Fruit fly (Drosophila melanogaster) whole organism, prepupa: ENCODE data around the gene CG5421.

Experiments
- Blimp-1 ChIP-seq: fragments of 200-800 bp; sonication (Bioruptor generic); optimal IDR thresholded peaks from 3 replicates; lab custom pipeline; 2017; ENCODE audit warnings: missing biosample characterization, missing genetic modification characterization, mild to moderate bottlenecking, moderate library complexity, missing genetic modification reagents
- CG10631 ChIP-seq: fragments of 200-800 bp; sonication (Bioruptor generic); optimal IDR thresholded peaks from 2 replicates; lab custom pipeline; 2016; ENCODE audit warnings: missing biosample characterization, missing genetic modification characterization
- CG10669 ChIP-seq: fragments of 200-800 bp; sonication (Bioruptor generic); optimal IDR thresholded peaks from 3 replicates; lab custom pipeline; 2018; ENCODE audit warnings: missing biosample characterization, mild to moderate bottlenecking, missing genetic modification characterization, moderate library complexity
- CG11294 ChIP-seq: fragments of 200-800 bp; sonication (Bioruptor generic); IDR thresholded peaks from 2 replicates; pipeline ENCODE4 v1.3.6; 2022; ENCODE audit warnings: missing biosample characterization, missing genetic modification characterization
- CG11762 ChIP-seq: fragments of 200-800 bp; sonication (Bioruptor generic); optimal IDR thresholded peaks from 3 replicates; lab custom pipeline; 2016; ENCODE audit warnings: missing biosample characterization, missing genetic modification characterization; ENCODE audit not compliant: insufficient read depth
- CG15336 ChIP-seq: fragments of 200-800 bp; sonication (Bioruptor generic); IDR thresholded peaks from 2 replicates; pipeline ENCODE4 v1.3.6; 2022; ENCODE audit warnings: missing biosample characterization, missing genetic modification characterization
- CG16779 ChIP-seq: fragments of 200-800 bp; sonication (Bioruptor generic); optimal IDR thresholded peaks from 3 replicates; lab custom pipeline; 2017; ENCODE audit warnings: missing biosample characterization, mild to moderate bottlenecking, missing genetic modification characterization
- CG3032 ChIP-seq: fragments of 200-800 bp; optimal IDR thresholded peaks from 2 replicates; lab custom pipeline; 2019; ENCODE audit warnings: missing biosample characterization, mild to moderate bottlenecking, missing genetic modification characterization, moderate library complexity
- CG32006 ChIP-seq: fragments of 200-800 bp; sonication (Bioruptor generic); optimal IDR thresholded peaks from 3 replicates; lab custom pipeline; 2017; ENCODE audit warnings: missing biosample characterization, mild to moderate bottlenecking, missing genetic modification characterization
- CG34406 ChIP-seq: fragments of 200-800 bp; sonication (Bioruptor generic); optimal IDR thresholded peaks from 3 replicates; lab custom pipeline; 2016; ENCODE audit warnings: missing biosample characterization, missing genetic modification characterization
- CG3919 ChIP-seq: fragments of 200-800 bp; sonication (Bioruptor generic); optimal IDR thresholded peaks from 3 replicates; lab custom pipeline; 2016; ENCODE audit warnings: missing biosample characterization, missing genetic modification characterization
- CG4318 ChIP-seq: fragments of 200-800 bp; sonication (Bioruptor generic); optimal IDR thresholded peaks from 3 replicates; lab custom pipeline; 2017; ENCODE audit warnings: missing biosample characterization, mild to moderate bottlenecking, missing genetic modification characterization
- CG6163 ChIP-seq: fragments of 200-800 bp; sonication (Bioruptor generic); IDR thresholded peaks from 3 replicates; pipeline ENCODE4 v1.3.6; 2022; ENCODE audit warnings: missing biosample characterization, missing genetic modification characterization
- CG6276 ChIP-seq: fragments of 200-800 bp; sonication (Bioruptor generic); optimal IDR thresholded peaks from 2 replicates; lab custom pipeline; 2017; ENCODE audit warnings: missing biosample characterization, mild to moderate bottlenecking, missing genetic modification characterization
- CG6792 ChIP-seq: fragments of 200-800 bp; sonication (Bioruptor generic); optimal IDR thresholded peaks from 3 replicates; lab custom pipeline; 2016; ENCODE audit warnings: missing biosample characterization, missing genetic modification characterization
- CG6808 ChIP-seq: fragments of 200-800 bp; sonication (Bioruptor generic); optimal IDR thresholded peaks from 3 replicates; lab custom pipeline; 2017; ENCODE audit warnings: missing biosample characterization, missing genetic modification characterization, mild to moderate bottlenecking, moderate library complexity, missing genetic modification reagents
- CG6854 ChIP-seq: fragments of 200-800 bp; sonication (Bioruptor generic); optimal IDR thresholded peaks from 2 replicates; lab custom pipeline; 2017; ENCODE audit warnings: missing biosample characterization, mild to moderate bottlenecking, missing genetic modification characterization
- CG8119 ChIP-seq: fragments of 200-800 bp; sonication (Bioruptor generic); IDR thresholded peaks from 3 replicates; pipeline ENCODE4 v1.3.6; 2022; ENCODE audit warnings: missing biosample characterization, missing genetic modification characterization
- CG8632 ChIP-seq: fragments of 200-800 bp; sonication (Bioruptor generic); optimal IDR thresholded peaks from 3 replicates; lab custom pipeline; 2016; ENCODE audit warnings: missing biosample characterization, missing genetic modification characterization
- Eip75B ChIP-seq: fragments of 200-800 bp; sonication (Bioruptor generic); optimal IDR thresholded peaks from 3 replicates; lab custom pipeline; 2016; ENCODE audit warnings: missing biosample characterization, missing genetic modification characterization
- Eip78C ChIP-seq: fragments of 200-800 bp; sonication (Bioruptor generic); peaks from one replicate; lab custom pipeline; 2016; ENCODE audit warnings: missing biosample characterization, missing genetic modification characterization
- Eip93F ChIP-seq: fragments of 200-800 bp; sonication (Bioruptor generic); optimal IDR thresholded peaks from 2 replicates; lab custom pipeline; 2016; ENCODE audit warnings: missing biosample characterization, mild to moderate bottlenecking, missing genetic modification characterization
- Gug ChIP-seq: fragments of 200-800 bp; sonication (Bioruptor generic); IDR thresholded peaks from 2 replicates; pipeline ENCODE4 v1.3.6; 2022; ENCODE audit warnings: missing biosample characterization, missing genetic modification characterization
- Hr38 ChIP-seq: sonication (Bioruptor generic); optimal IDR thresholded peaks from 2 replicates; lab custom pipeline; 2016; ENCODE audit warnings: missing biosample characterization, missing genetic modification characterization
- Hr39 ChIP-seq: fragments of 200-800 bp; sonication (Bioruptor generic); optimal IDR thresholded peaks from 2 replicates; lab custom pipeline; 2016; ENCODE audit warnings: missing biosample characterization, missing genetic modification characterization
- Hr4 ChIP-seq: fragments of 200-800 bp; sonication (Bioruptor generic); optimal IDR thresholded peaks from 3 replicates; lab custom pipeline; 2016; ENCODE audit warnings: missing biosample characterization, missing genetic modification characterization
- Lpt ChIP-seq: fragments of 200-800 bp; sonication (Bioruptor generic); optimal IDR thresholded peaks from 3 replicates; lab custom pipeline; 2016; ENCODE audit warnings: missing biosample characterization, missing genetic modification characterization
- OdsH ChIP-seq: fragments of 200-800 bp; sonication (Bioruptor generic); optimal IDR thresholded peaks from 3 replicates; lab custom pipeline; 2016; ENCODE audit warnings: missing biosample characterization, missing genetic modification characterization
- Smox ChIP-seq: fragments of 200-800 bp; sonication (Bioruptor generic); optimal IDR thresholded peaks from 3 replicates; lab custom pipeline; 2016; ENCODE audit warnings: missing biosample characterization, missing genetic modification characterization
- Sox102F ChIP-seq: fragments of 200-800 bp; sonication (Bioruptor generic); optimal IDR thresholded peaks from 2 replicates; lab custom pipeline; 2016; ENCODE audit warnings: missing biosample characterization, mild to moderate bottlenecking, missing genetic modification characterization
- Sox14 ChIP-seq: fragments of 200-800 bp; sonication (Bioruptor generic); optimal IDR thresholded peaks from 3 replicates; lab custom pipeline; 2016; ENCODE audit warnings: missing biosample characterization, missing genetic modification characterization
- acj6 ChIP-seq: fragments of 200-800 bp; sonication (Bioruptor generic); optimal IDR thresholded peaks from 3 replicates; lab custom pipeline; 2016; ENCODE audit warnings: missing biosample characterization, missing genetic modification characterization
- cyc ChIP-seq: fragments of 200-800 bp; sonication (Bioruptor generic); optimal IDR thresholded peaks from 3 replicates; lab custom pipeline; 2016; ENCODE audit warnings: missing biosample characterization, missing genetic modification characterization
- eg ChIP-seq: fragments of 200-800 bp; sonication (Bioruptor generic); IDR thresholded peaks from 3 replicates; pipeline ENCODE4 v1.3.6; 2022; ENCODE audit warnings: missing biosample characterization, missing genetic modification characterization
- esn ChIP-seq: fragments of 200-800 bp; sonication (Bioruptor generic); optimal IDR thresholded peaks from 2 replicates; lab custom pipeline; 2016; ENCODE audit warnings: missing biosample characterization, mild to moderate bottlenecking, missing genetic modification characterization, moderate library complexity
- fd59A ChIP-seq: fragments of 200-800 bp; sonication (Bioruptor generic); optimal IDR thresholded peaks from 2 replicates; lab custom pipeline; 2017; ENCODE audit warnings: missing biosample characterization, mild to moderate bottlenecking, missing genetic modification characterization, missing genetic modification reagents
- fd85E ChIP-seq: fragments of 200-800 bp; sonication (Bioruptor generic); optimal IDR thresholded peaks from 3 replicates; lab custom pipeline; 2016; ENCODE audit warnings: missing biosample characterization, missing genetic modification characterization
- fkh ChIP-seq: fragments of 200-800 bp; sonication (Bioruptor generic); optimal IDR thresholded peaks from 3 replicates; lab custom pipeline; 2017; ENCODE audit warnings: missing biosample characterization, mild to moderate bottlenecking, missing genetic modification characterization, moderate library complexity
- lz ChIP-seq: fragments of 200-800 bp; sonication (Bioruptor generic); optimal IDR thresholded peaks from 3 replicates; lab custom pipeline; 2016; ENCODE audit warnings: missing biosample characterization, missing genetic modification characterization
- pdm3 ChIP-seq: fragments of 200-800 bp; sonication (Bioruptor generic); optimal IDR thresholded peaks from 3 replicates; lab custom pipeline; 2016; ENCODE audit warnings: missing biosample characterization, missing genetic modification characterization
- salr ChIP-seq, 2 experiments: fragments of 200-800 bp; sonication (Bioruptor generic); optimal IDR thresholded peaks; 3 replicates each; lab custom pipeline; 2016 to 2018; ENCODE audit warnings: missing biosample characterization in 2 of 2, missing genetic modification characterization in 2 of 2, mild to moderate bottlenecking in 1 of 2
- svp ChIP-seq: fragments of 200-800 bp; sonication (Bioruptor generic); peaks from one replicate; lab custom pipeline; 2016; ENCODE audit warnings: missing biosample characterization, missing genetic modification characterization
- vri ChIP-seq: fragments of 200-800 bp; sonication (Bioruptor generic); optimal IDR thresholded peaks from 3 replicates; lab custom pipeline; 2016; ENCODE audit warnings: missing biosample characterization, mild to moderate bottlenecking, missing genetic modification characterization

CG5421 gene

DNA sequence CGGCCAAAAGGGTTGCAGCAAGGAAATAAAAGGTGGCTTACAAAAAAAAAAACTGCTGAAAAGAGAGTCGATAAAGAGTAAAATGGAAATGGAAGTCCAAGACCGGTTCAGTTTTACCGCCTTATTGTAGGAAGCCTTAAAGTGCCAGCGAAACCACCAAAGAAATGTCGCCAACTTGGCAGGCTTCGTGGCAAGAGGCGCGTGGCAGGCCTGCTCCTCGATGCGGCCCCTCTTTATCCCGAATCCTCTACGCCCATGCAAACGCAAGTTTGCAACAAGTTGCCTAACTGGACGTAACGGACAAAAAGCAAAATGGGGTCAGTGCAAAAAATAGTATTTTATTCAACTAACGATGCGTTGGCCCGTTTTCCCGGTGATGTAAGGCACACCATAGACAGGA, 32.9 kb upstream of the CG5421 start:
- 0 out of 3 replicates have a peak, but pooled peaks have one; percentile 19 for TF ChIP-seq CG8119 (GFP tag; lab: Robert Waterston, UW)
- peak; percentile 15 for TF ChIP-seq Eip78C (GFP tag; lab: Kevin White, UChicago)
- TF ChIP-seq CG8632 (GFP tag; lab: Kevin White, UChicago), result no peak
- TF ChIP-seq Gug (GFP tag; lab: Robert Waterston, UW), result no peak
- no peak for TF ChIP-seq CG6792
- 0 out of 2 replicates have a peak, but pooled peaks have one; percentile 16 for TF ChIP-seq CG15336
- 0 out of 3 replicates have a peak, but pooled peaks have one; percentile 57 for TF ChIP-seq CG6163 (GFP tag; lab: Robert Waterston, UW)
- TF ChIP-seq cyc, result no peak
- TF ChIP-seq CG11294, result no peak
- no peak for TF ChIP-seq Hr4 (GFP tag; lab: Kevin White, UChicago)
- TF ChIP-seq CG3919, result peak; percentile 4
- TF ChIP-seq Sox102F (GFP tag; lab: Kevin White, UChicago), result no peak
- TF ChIP-seq Hr38 (GFP tag; lab: Kevin White, UChicago), result no peak

DNA sequence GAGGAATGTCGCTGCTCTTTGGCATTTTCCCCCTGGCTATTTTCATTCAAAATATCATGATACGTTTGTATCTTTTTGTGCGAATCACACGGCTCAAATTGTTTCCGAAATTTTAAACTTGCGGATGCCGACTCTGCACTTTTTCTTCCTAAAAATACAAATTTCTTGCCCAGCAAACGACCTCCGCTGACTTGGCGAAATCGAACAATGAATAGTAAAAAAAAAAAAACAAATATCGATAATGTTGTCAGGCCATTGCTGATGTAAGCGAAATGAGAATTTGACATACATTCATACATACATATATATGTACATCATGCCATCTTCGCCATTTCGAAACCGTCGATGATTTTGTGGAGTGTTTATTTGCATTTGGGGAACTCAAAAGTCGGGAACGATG, 32.1 kb upstream of the CG5421 start:
- TF ChIP-seq CG6163 (GFP tag; lab: Robert Waterston, UW) (0 out of 3 replicates have a peak, but pooled peaks have one; percentile 14), Smox (no peak)

- no peak for TF ChIP-seq CG10669 (GFP tag; lab: Kevin White, UChicago)
- no peak for TF ChIP-seq CG8119 (GFP tag; lab: Robert Waterston, UW)
- no peak for TF ChIP-seq Lpt (GFP tag; lab: Kevin White, UChicago)
- TF ChIP-seq Eip78C (GFP tag; lab: Kevin White, UChicago), result peak; percentile 18
- peak; percentile 36 for TF ChIP-seq Eip93F
- TF ChIP-seq CG32006 (GFP tag; lab: Kevin White, UChicago), result no peak
- no peak for TF ChIP-seq cyc
- TF ChIP-seq CG34406 (GFP tag; lab: Kevin White, UChicago), result no peak
- no peak for TF ChIP-seq Hr4 (GFP tag; lab: Kevin White, UChicago)
- TF ChIP-seq eg (GFP tag; lab: Robert Waterston, UW), result no peak
- TF ChIP-seq Blimp-1 (GFP tag; lab: Kevin White, UChicago), result peak; percentile 51
- no peak for TF ChIP-seq CG6808 (GFP tag; lab: Kevin White, UChicago)
- no peak for TF ChIP-seq Hr39 (GFP tag; lab: Kevin White, UChicago)
- TF ChIP-seq, all 60 proteins: peak for 3
These were observed 30.6 kb upstream of the CG5421 start for dm6 chr2L:12478494-12478893.

dm6 chr2L:12476115-12476514, 28.2 kb upstream of the CG5421 start:
- peak; percentile 28 for TF ChIP-seq vri
- no peak for TF ChIP-seq Hr38 (GFP tag; lab: Kevin White, UChicago)
- TF ChIP-seq eg (GFP tag; lab: Robert Waterston, UW), result no peak
- TF ChIP-seq esn, result no peak
- TF ChIP-seq CG6276 (GFP tag; lab: Kevin White, UChicago), result no peak

DNA sequence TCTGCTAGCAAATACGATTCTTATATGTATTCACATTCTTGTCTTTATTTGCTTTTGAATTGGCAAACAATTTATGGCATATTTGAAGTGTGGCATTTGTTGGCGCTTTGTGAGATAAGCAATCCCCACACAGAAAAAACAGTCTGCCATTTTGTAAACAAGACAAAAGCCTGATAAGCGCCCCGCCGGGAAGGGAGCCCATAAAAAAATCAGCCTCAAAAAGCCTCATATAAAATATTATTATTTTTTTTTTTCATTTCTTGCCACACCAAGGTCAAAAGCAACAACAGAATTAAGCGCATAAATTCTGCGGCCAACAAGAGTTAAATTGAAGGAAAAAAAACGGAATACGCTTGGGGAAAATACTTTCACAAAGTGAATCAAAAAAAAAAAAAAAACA, 27.4 kb upstream of the CG5421 start:
- TF ChIP-seq Sox14 (GFP tag; lab: Kevin White, UChicago), result peak; percentile 46
- TF ChIP-seq Hr39 (GFP tag; lab: Kevin White, UChicago), result no peak
- no peak for TF ChIP-seq acj6 (GFP tag; lab: Kevin White, UChicago)
- no peak for TF ChIP-seq OdsH (GFP tag; lab: Kevin White, UChicago)
- peak in 1 of 2 experiments; percentile 0 for TF ChIP-seq salr (GFP tag; optimal IDR thresholded peaks at IDR 0.05; lab: Kevin White, UChicago)
- TF ChIP-seq fd59A (GFP tag; lab: Kevin White, UChicago), result no peak
- TF ChIP-seq CG3919, result no peak
- no peak for TF ChIP-seq lz
- no peak for TF ChIP-seq fd85E (GFP tag; lab: Kevin White, UChicago)
- TF ChIP-seq Eip93F, result peak; percentile 77
- no peak for TF ChIP-seq CG11762 (GFP tag; lab: Kevin White, UChicago)
- no peak for TF ChIP-seq Lpt (GFP tag; lab: Kevin White, UChicago)
- no peak for TF ChIP-seq CG4318 (GFP tag; lab: Kevin White, UChicago)
- TF ChIP-seq CG6276 (GFP tag; lab: Kevin White, UChicago), result peak; percentile 25
- peak; percentile 39; the same call in 1 of the 3 replicates for TF ChIP-seq eg (GFP tag; lab: Robert Waterston, UW)
- peak; percentile 4 for TF ChIP-seq CG34406 (GFP tag; lab: Kevin White, UChicago)
- no peak for TF ChIP-seq CG10631 (GFP tag; lab: Kevin White, UChicago)
- TF ChIP-seq CG6808 (GFP tag; lab: Kevin White, UChicago), result peak; percentile 30
- no peak for TF ChIP-seq CG16779 (tag; lab: Kevin White, UChicago)
- peak; percentile 61 for TF ChIP-seq CG6163 (GFP tag; lab: Robert Waterston, UW)
- no peak for TF ChIP-seq CG8632 (GFP tag; lab: Kevin White, UChicago)
- TF ChIP-seq svp (GFP tag; lab: Kevin White, UChicago), result peak; percentile 84
- TF ChIP-seq CG6854 (GFP tag; lab: Kevin White, UChicago), result no peak
- peak; percentile 20 for TF ChIP-seq Eip75B (GFP tag; lab: Kevin White, UChicago)
- no peak for TF ChIP-seq pdm3
- TF ChIP-seq fkh (GFP tag; lab: Kevin White, UChicago), result peak; percentile 92
- peak; percentile 61 for TF ChIP-seq Sox102F (GFP tag; lab: Kevin White, UChicago)
- TF ChIP-seq CG3032, result no peak
